Worm (Caenorhabditis elegans): Measurements from ENCODE around the gene srj-27.

DNA sequence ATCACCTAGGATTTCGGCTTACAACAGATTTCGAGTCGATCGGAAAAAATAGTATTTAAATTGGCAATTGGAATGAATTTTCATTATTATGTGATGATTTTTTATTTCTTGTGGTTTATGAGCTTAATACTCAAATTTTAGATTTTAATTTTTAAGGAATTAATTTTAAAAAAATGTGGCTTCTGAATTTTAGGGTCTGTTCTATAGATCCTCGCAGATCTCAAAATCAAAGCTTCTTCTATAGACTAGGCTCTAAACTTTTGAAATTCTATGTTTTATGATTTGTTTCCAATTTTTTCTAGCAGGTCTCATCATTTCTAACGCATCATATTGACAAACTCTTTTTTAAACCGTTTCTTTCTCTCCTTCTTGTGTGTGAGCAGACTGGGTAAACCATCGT lies 34.6 kb downstream of the srj-27 start, which contains the start of gene txt-12:
- peak; percentile 77 for TF ChIP-seq pha-4 (tag; optimal IDR thresholded peaks at IDR 0.05)
- TF ChIP-seq lin-39 (tag; optimal IDR thresholded peaks at IDR 0.05): no peak
- TF ChIP-seq nhr-237 (tag; optimal IDR thresholded peaks at IDR 0.05): no peak
- TF ChIP-seq elt-2 (tag; optimal IDR thresholded peaks at IDR 0.05): no peak
- no peak for TF ChIP-seq lin-15B (tag; optimal IDR thresholded peaks at IDR 0.05)
- TF ChIP-seq zag-1 (tag; optimal IDR thresholded peaks at IDR 0.05): no peak
- TF ChIP-seq unc-62 (GFP tag; optimal IDR thresholded peaks at IDR 0.05): no peak
